Worm (Caenorhabditis elegans) whole organism, L4/young adult: ENCODE measurements around the gene F46B6.5.

Experiments
- W03F9.2 ChIP-seq: fragments of 150-350 bp; optimal IDR thresholded peaks from 2 replicates; lab custom pipeline; 2014; ENCODE audit warnings: missing biosample characterization, missing genetic modification characterization
- him-1 ChIP-seq: sonication (generic microtip); optimal IDR thresholded peaks from 2 replicates; lab custom pipeline; 2016; ENCODE audit warnings: missing genotype, missing genetic modification reagents, missing genetic modification characterization, missing compliant biosample characterization

DNA sequence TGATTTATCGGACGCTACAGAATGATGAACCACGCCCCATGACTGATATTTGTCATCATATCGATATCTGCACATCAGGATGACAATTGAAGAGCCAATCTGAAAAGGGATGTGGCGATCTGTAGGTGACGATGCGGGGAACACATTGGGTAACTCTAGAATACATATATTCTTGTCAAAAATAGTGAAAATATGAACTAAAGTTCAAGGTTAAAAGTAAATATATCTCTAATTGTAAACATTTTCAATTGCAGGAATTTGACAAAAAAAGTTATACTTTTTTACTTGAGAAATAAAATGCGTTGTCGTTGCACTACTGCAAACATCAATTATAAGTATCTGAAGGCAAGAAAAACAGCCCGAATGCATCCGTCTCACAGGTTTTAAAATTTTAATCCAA, 30.0 kb downstream of the F46B6.5 start, which contains the start of gene F58E6.6:
- TF ChIP-seq him-1 (tag; lab: Kevin White, UChicago), result no peak
- no peak for TF ChIP-seq W03F9.2 (tag; lab: Kevin White, UChicago)
